Worm (Caenorhabditis elegans): ENCODE data around the gene D1005.10.

The D1005.10 gene

ce11 chrX:1517519-1517918 is 31.5 kb upstream of the D1005.10 start:
- TF ChIP-seq nhr-11 (tag; optimal IDR thresholded peaks at IDR 0.05): no peak
- TF ChIP-seq hmg-11 (tag; optimal IDR thresholded peaks at IDR 0.05): peak; percentile 3
- TF ChIP-seq nhr-237 (tag; optimal IDR thresholded peaks at IDR 0.05): no peak
- no peak for TF ChIP-seq pha-4 (tag; optimal IDR thresholded peaks at IDR 0.05)
- no peak for TF ChIP-seq elt-2 (tag; optimal IDR thresholded peaks at IDR 0.05)
- TF ChIP-seq ama-1 (optimal IDR thresholded peaks at IDR 0.05): no peak
- TF ChIP-seq sea-2 (GFP tag; optimal IDR thresholded peaks at IDR 0.05): no peak
- no peak for TF ChIP-seq lsy-12 (tag; optimal IDR thresholded peaks at IDR 0.05)
- no peak for TF ChIP-seq nhr-67 (tag; optimal IDR thresholded peaks at IDR 0.05)
- TF ChIP-seq lin-39 (tag; optimal IDR thresholded peaks at IDR 0.05): no peak
- no peak for TF ChIP-seq mdl-1 (tag; optimal IDR thresholded peaks at IDR 0.05)
- no peak for TF ChIP-seq elt-3 (tag; optimal IDR thresholded peaks at IDR 0.05)
- TF ChIP-seq ZK546.5 (tag; optimal IDR thresholded peaks at IDR 0.05): no peak
- no peak for TF ChIP-seq nhr-25 (tag; optimal IDR thresholded peaks at IDR 0.05)
- TF ChIP-seq daf-12 (tag; optimal IDR thresholded peaks at IDR 0.05): no peak
- no peak for TF ChIP-seq nhr-76 (tag; optimal IDR thresholded peaks at IDR 0.05)
- peak; percentile 1 for TF ChIP-seq nhr-23 (tag; optimal IDR thresholded peaks at IDR 0.05)
- TF ChIP-seq egl-27 (tag; optimal IDR thresholded peaks at IDR 0.05): no peak

- TF ChIP-seq snpc-4 (tag; optimal IDR thresholded peaks at IDR 0.05) (peak; percentile 16), nhr-76 (tag; optimal IDR thresholded peaks at IDR 0.05) (no peak)
Observed at ce11 chrX:1516574-1516973, 30.6 kb upstream of the D1005.10 start.

ce11 chrX:1513153-1513552 is 27.2 kb upstream of the D1005.10 start:
- TF ChIP-seq ceh-9 (tag; optimal IDR thresholded peaks at IDR 0.05) (no peak), ztf-4 (tag; optimal IDR thresholded peaks at IDR 0.05) (no peak), nhr-23 (tag; optimal IDR thresholded peaks at IDR 0.05) (no peak), zag-1 (tag; optimal IDR thresholded peaks at IDR 0.05) (no peak), lsy-12 (tag; optimal IDR thresholded peaks at IDR 0.05) (no peak), unc-62 (GFP tag; optimal IDR thresholded peaks at IDR 0.05) (no peak), nfya-1 (tag; optimal IDR thresholded peaks at IDR 0.05; ENCODE audit: insufficient read depth) (no peak), ceh-28 (tag; optimal IDR thresholded peaks at IDR 0.05) (no peak), jun-1 (tag; optimal IDR thresholded peaks at IDR 0.05) (no peak), ztf-11 (tag; optimal IDR thresholded peaks at IDR 0.05) (no peak), lin-39 (tag; optimal IDR thresholded peaks at IDR 0.05) (no peak), egl-27 (tag; optimal IDR thresholded peaks at IDR 0.05) (no peak), elt-3 (tag; optimal IDR thresholded peaks at IDR 0.05) (no peak), ceh-16 (tag; optimal IDR thresholded peaks at IDR 0.05) (no peak), sea-2 (GFP tag; optimal IDR thresholded peaks at IDR 0.05) (no peak), eor-1 (tag; optimal IDR thresholded peaks at IDR 0.05) (no peak), aly-2 (tag; optimal IDR thresholded peaks at IDR 0.05) (no peak), nhr-28 (tag; optimal IDR thresholded peaks at IDR 0.05) (no peak), pqm-1 (tag; optimal IDR thresholded peaks at IDR 0.05) (no peak)

ce11 chrX:1512307-1512706 is 26.3 kb upstream of the D1005.10 start:
- TF ChIP-seq elt-1 (tag; optimal IDR thresholded peaks at IDR 0.05) (no peak), fos-1 (tag; optimal IDR thresholded peaks at IDR 0.05) (no peak), nhr-12 (tag; optimal IDR thresholded peaks at IDR 0.05) (no peak), fkh-2 (tag; optimal IDR thresholded peaks at IDR 0.05) (no peak), unc-39 (tag; optimal IDR thresholded peaks at IDR 0.05) (no peak), snpc-4 (tag; optimal IDR thresholded peaks at IDR 0.05) (no peak)

ce11 chrX:1504529-1505080 is 18.6 kb upstream of the D1005.10 start:
- peak; percentile 83 for TF ChIP-seq nhr-25 (tag; optimal IDR thresholded peaks at IDR 0.05)
- TF ChIP-seq fkh-2 (tag; optimal IDR thresholded peaks at IDR 0.05): no peak
- TF ChIP-seq egl-27 (tag; optimal IDR thresholded peaks at IDR 0.05): no peak
- TF ChIP-seq lsy-12 (tag; optimal IDR thresholded peaks at IDR 0.05): peak; percentile 60
- TF ChIP-seq mdl-1 (tag; optimal IDR thresholded peaks at IDR 0.05): peak; percentile 9
- TF ChIP-seq pha-4 (tag; optimal IDR thresholded peaks at IDR 0.05): peak; percentile 100
- TF ChIP-seq nfya-1 (tag; optimal IDR thresholded peaks at IDR 0.05; ENCODE audit: insufficient read depth): peak; percentile 49
- TF ChIP-seq nhr-43 (tag; optimal IDR thresholded peaks at IDR 0.05; ENCODE audit: poor library complexity, severe bottlenecking): peak; percentile 83
- TF ChIP-seq lin-15B (tag; optimal IDR thresholded peaks at IDR 0.05): peak; percentile 27
- TF ChIP-seq mml-1 (tag; optimal IDR thresholded peaks at IDR 0.05): no peak
- TF ChIP-seq nhr-23 (tag; optimal IDR thresholded peaks at IDR 0.05): peak; percentile 77
- TF ChIP-seq sea-2 (GFP tag; optimal IDR thresholded peaks at IDR 0.05): no peak
- peak; percentile 66 for TF ChIP-seq ceh-28 (tag; optimal IDR thresholded peaks at IDR 0.05)
- TF ChIP-seq nhr-11 (tag; optimal IDR thresholded peaks at IDR 0.05): peak; percentile 87
- peak; percentile 62 for TF ChIP-seq elt-1 (tag; optimal IDR thresholded peaks at IDR 0.05)
- peak; percentile 21 for TF ChIP-seq lin-39 (tag; optimal IDR thresholded peaks at IDR 0.05)
- TF ChIP-seq daf-12 (tag; optimal IDR thresholded peaks at IDR 0.05): no peak
- peak in 1 of 2 experiments; percentile 66 for TF ChIP-seq eor-1 (tag; optimal IDR thresholded peaks at IDR 0.05)
- no peak for TF ChIP-seq elt-3 (tag; optimal IDR thresholded peaks at IDR 0.05)
- peak; percentile 93 for TF ChIP-seq elt-2 (tag; optimal IDR thresholded peaks at IDR 0.05)
- TF ChIP-seq unc-62 (GFP tag; optimal IDR thresholded peaks at IDR 0.05): no peak
- peak; percentile 94 for TF ChIP-seq jun-1 (tag; optimal IDR thresholded peaks at IDR 0.05)
- peak; percentile 100 for TF ChIP-seq ama-1 (optimal IDR thresholded peaks at IDR 0.05)
- no peak for TF ChIP-seq nhr-237 (tag; optimal IDR thresholded peaks at IDR 0.05)
- TF ChIP-seq ztf-4 (tag; optimal IDR thresholded peaks at IDR 0.05): no peak
- TF ChIP-seq pqm-1 (tag; optimal IDR thresholded peaks at IDR 0.05): peak; percentile 95
- TF ChIP-seq R02D3.7 (tag; optimal IDR thresholded peaks at IDR 0.05): peak; percentile 26
- peak; percentile 40 for TF ChIP-seq egl-5 (tag; optimal IDR thresholded peaks at IDR 0.05)
